Worm (Caenorhabditis elegans) whole organism, L2 larva: ENCODE data around the gene idpa-2.

Experiments used
- alr-1 ChIP-seq: fragments of 150-350 bp; optimal IDR thresholded peaks from 2 replicates; lab custom pipeline; 2014; ENCODE audit warnings: missing biosample characterization, missing genetic modification characterization
- ceh-82 ChIP-seq: fragments of 150-350 bp; optimal IDR thresholded peaks from 2 replicates; lab custom pipeline; 2014; ENCODE audit warnings: missing biosample characterization, missing genetic modification characterization
- dmd-4 ChIP-seq: sonication (generic microtip); optimal IDR thresholded peaks from 2 replicates; lab custom pipeline; 2017; ENCODE audit warnings: missing biosample characterization, missing genetic modification characterization
- elt-1 ChIP-seq: fragments of 150-350 bp; optimal IDR thresholded peaks from 2 replicates; lab custom pipeline; 2014; ENCODE audit warnings: missing biosample characterization, missing genetic modification characterization
- elt-3 ChIP-seq: sonication (generic microtip); optimal IDR thresholded peaks from 2 replicates; lab custom pipeline; 2017; ENCODE audit warnings: missing biosample characterization, missing genetic modification characterization
- lin-11 ChIP-seq: fragments of 150-350 bp; sonication (generic microtip); optimal IDR thresholded peaks from 2 replicates; lab custom pipeline; 2014; ENCODE audit warnings: missing biosample characterization, missing genetic modification characterization, inconsistent platforms, mixed read lengths
- lin-39 ChIP-seq: fragments of 150-350 bp; optimal IDR thresholded peaks from 2 replicates; lab custom pipeline; 2014; ENCODE audit warnings: missing biosample characterization, missing genetic modification reagents, missing genetic modification characterization
- nhr-10 ChIP-seq: sonication (generic microtip); optimal IDR thresholded peaks from 2 replicates; lab custom pipeline; 2017; ENCODE audit warnings: missing biosample characterization, missing genetic modification characterization
- sma-9 ChIP-seq, 2 experiments: fragments of 150-350 bp in 1 of 2; sonication (generic microtip) in 1 of 2; optimal IDR thresholded peaks; 2 replicates each; lab custom pipeline; 2014 to 2016; ENCODE audit warnings: missing genetic modification characterization in 2 of 2, mild to moderate bottlenecking in 1 of 2, missing biosample characterization in 1 of 2, missing compliant biosample characterization in 1 of 2, missing genetic modification reagents in 1 of 2, moderate library complexity in 1 of 2
- unc-39 ChIP-seq: fragments of 150-350 bp; optimal IDR thresholded peaks from 2 replicates; lab custom pipeline; 2014; ENCODE audit warnings: missing biosample characterization, missing genetic modification characterization
- unc-62 ChIP-seq: fragments of 150-350 bp; optimal IDR thresholded peaks from 2 replicates; lab custom pipeline; 2014; ENCODE audit warnings: missing biosample characterization, missing genetic modification reagents, missing genetic modification characterization

DNA sequence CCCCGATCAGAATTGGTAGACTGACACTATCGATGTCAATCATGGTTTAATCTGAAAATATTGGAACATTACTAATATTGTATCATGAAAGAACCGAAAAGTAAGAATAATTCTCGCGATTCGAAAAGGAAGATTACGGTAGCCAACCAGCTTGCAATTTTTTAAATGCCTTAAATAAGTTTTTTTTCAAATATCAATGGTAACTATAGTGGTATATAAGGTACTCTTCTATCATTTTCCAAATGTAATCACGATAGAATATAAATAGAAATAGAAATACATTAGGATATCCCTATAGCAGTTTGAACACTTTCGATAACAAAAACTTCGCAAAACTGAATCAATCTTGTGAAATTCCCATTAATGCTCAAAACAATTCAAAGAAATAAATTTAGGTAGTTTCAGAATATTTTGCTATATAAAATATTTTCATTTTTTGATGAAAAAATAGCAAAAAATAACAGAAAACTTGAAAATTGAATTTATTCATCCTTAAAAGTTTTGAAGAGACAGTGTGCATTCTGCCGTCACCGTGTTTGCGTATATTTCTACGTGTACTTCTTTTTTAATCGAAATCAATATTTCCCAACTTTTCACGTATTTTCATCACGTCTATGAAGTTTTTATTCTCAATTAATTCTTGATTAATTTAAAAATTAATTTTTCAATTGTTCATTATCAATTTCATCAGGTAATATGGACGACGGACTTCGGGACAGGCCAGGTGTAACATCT is 18.3 kb upstream of the idpa-2 start, which contains the start of the genes F46C5.9 and rer-1:
- TF ChIP-seq sma-9 (GFP tag; optimal IDR thresholded peaks at IDR 0.05; lab: Kevin White, UChicago) (no peak), sma-9 (tag; optimal IDR thresholded peaks at IDR 0.05; lab: Kevin White, UChicago) (no peak), unc-62 (GFP tag; lab: Kevin White, UChicago) (no peak), alr-1 (tag; lab: Kevin White, UChicago) (no peak), unc-39 (tag; lab: Kevin White, UChicago) (no peak), lin-39 (no peak), elt-1 (tag; lab: Kevin White, UChicago) (no peak), lin-11 (no peak), elt-3 (tag; lab: Kevin White, UChicago) (no peak), nhr-10 (no peak), ceh-82 (no peak), dmd-4 (tag; lab: Kevin White, UChicago) (no peak)
